Fruit fly (Drosophila melanogaster) whole organism, embryonic: Measurements from ENCODE around the gene Sf3b2.

Experiments
- Adf1 ChIP-seq: fragments of 200-800 bp; sonication (Bioruptor generic); IDR thresholded peaks from 2 replicates; pipeline ENCODE4 v1.3.6; 2022; ENCODE audit warnings: missing biosample characterization, missing genetic modification characterization
- Aef1 ChIP-seq: fragments of 200-800 bp; sonication (Bioruptor generic); IDR thresholded peaks from 3 replicates; pipeline ENCODE4 v1.3.6; 2022; ENCODE audit warnings: missing biosample characterization, missing genetic modification characterization
- Bgb ChIP-seq: fragments of 200-800 bp; sonication (Bioruptor generic); IDR thresholded peaks from 2 replicates; pipeline ENCODE4 v1.3.6; 2022; ENCODE audit warnings: missing biosample characterization, missing genetic modification characterization; ENCODE audit not compliant: partially characterized antibody
- C15 ChIP-seq: fragments of 200-800 bp; sonication (Bioruptor generic); IDR thresholded peaks from 3 replicates; pipeline ENCODE4 v1.3.6; 2022; ENCODE audit warnings: missing biosample characterization, missing genetic modification characterization
- CG14667 ChIP-seq: fragments of 200-800 bp; sonication (Bioruptor generic); IDR thresholded peaks from 2 replicates; pipeline ENCODE4 v1.3.6; 2022; ENCODE audit warnings: missing biosample characterization, missing genetic modification characterization
- CG1603 ChIP-seq: fragments of 200-800 bp; sonication (Bioruptor generic); optimal IDR thresholded peaks from 2 replicates; lab custom pipeline; 2019; ENCODE audit warnings: missing biosample characterization, mild to moderate bottlenecking, missing genetic modification characterization, moderate library complexity
- CG17328 ChIP-seq: fragments of 200-800 bp; sonication (Bioruptor generic); IDR thresholded peaks from 2 replicates; pipeline ENCODE4 v1.3.6; 2022; ENCODE audit warnings: missing biosample characterization, missing genetic modification characterization
- CG18011 ChIP-seq: fragments of 200-800 bp; sonication (Bioruptor generic); optimal IDR thresholded peaks from 2 replicates; lab custom pipeline; 2017; ENCODE audit warnings: missing biosample characterization, missing genetic modification characterization, mild to moderate bottlenecking, moderate library complexity, missing genotype
- CG1832 ChIP-seq: fragments of 200-800 bp; sonication (Bioruptor generic); optimal IDR thresholded peaks from 2 replicates; lab custom pipeline; 2017; ENCODE audit warnings: missing biosample characterization, mild to moderate bottlenecking, missing genetic modification characterization, inconsistent platforms
- CG18599 ChIP-seq: fragments of 200-800 bp; sonication (Bioruptor generic); optimal IDR thresholded peaks from 3 replicates; lab custom pipeline; 2017; ENCODE audit warnings: missing biosample characterization, missing genetic modification characterization, mild to moderate bottlenecking, moderate library complexity, missing genetic modification reagents
- CG2129 ChIP-seq: fragments of 200-800 bp; sonication (Bioruptor generic); IDR thresholded peaks from 2 replicates; pipeline ENCODE4 v1.3.6; 2022; ENCODE audit warnings: missing biosample characterization, missing genetic modification characterization; ENCODE audit not compliant: partially characterized antibody
- CG2202 ChIP-seq: fragments of 200-800 bp; sonication (Bioruptor generic); optimal IDR thresholded peaks from 2 replicates; lab custom pipeline; 2018; ENCODE audit warnings: missing biosample characterization, mild to moderate bottlenecking, missing genetic modification characterization
- CG33213 ChIP-seq: fragments of 200-800 bp; sonication (Bioruptor generic); optimal IDR thresholded peaks from 3 replicates; lab custom pipeline; 2016; ENCODE audit warnings: missing biosample characterization, missing genetic modification characterization
- CG34422 ChIP-seq: fragments of 200-800 bp; sonication (Bioruptor generic); IDR thresholded peaks from 3 replicates; pipeline ENCODE4 v1.3.6; 2022; ENCODE audit warnings: missing biosample characterization, missing genetic modification characterization
- CG3726 ChIP-seq: fragments of 200-800 bp; sonication (Bioruptor generic); IDR thresholded peaks from 3 replicates; pipeline ENCODE4, ENCODE4 v1.3.6; 2022; ENCODE audit warnings: missing biosample characterization, missing genetic modification characterization
- CG4707 ChIP-seq: fragments of 200-800 bp; sonication (Bioruptor generic); optimal IDR thresholded peaks from 2 replicates; lab custom pipeline; 2018; ENCODE audit warnings: missing biosample characterization, mild to moderate bottlenecking, missing genetic modification characterization, moderate library complexity
- CG6689 ChIP-seq: fragments of 200-800 bp; sonication (Bioruptor generic); IDR thresholded peaks from 2 replicates; pipeline ENCODE4 v1.3.6; 2022; ENCODE audit warnings: missing biosample characterization, missing genetic modification characterization
- CG7357 ChIP-seq: fragments of 200-800 bp; sonication (Bioruptor generic); IDR thresholded peaks from 3 replicates; pipeline ENCODE4 v1.3.6; 2022; ENCODE audit warnings: missing biosample characterization, missing genetic modification characterization
- CG7839 ChIP-seq: fragments of 200-800 bp; sonication (Bioruptor generic); optimal IDR thresholded peaks from 3 replicates; lab custom pipeline; 2018; ENCODE audit warnings: missing biosample characterization, mild to moderate bottlenecking, missing genetic modification characterization, moderate library complexity
- CG7963 ChIP-seq: fragments of 200-800 bp; sonication (Bioruptor generic); IDR thresholded peaks from 3 replicates; pipeline ENCODE4 v1.3.6; 2022; ENCODE audit warnings: missing biosample characterization, missing genetic modification characterization; ENCODE audit not compliant: partially characterized antibody
- CG8290 ChIP-seq, 3 experiments: fragments of 200-800 bp; sonication (Bioruptor generic); optimal IDR thresholded peaks; 2 replicates each; lab custom pipeline; 2016 to 2019; ENCODE audit warnings: missing biosample characterization in 3 of 3, missing genetic modification characterization in 3 of 3, mild to moderate bottlenecking in 2 of 3, moderate library complexity in 1 of 3
- CG8478 ChIP-seq: fragments of >200 bp; optimal IDR thresholded peaks from 2 replicates; lab custom pipeline; 2018
- Dip2 ChIP-seq: fragments of 200-800 bp; sonication (Bioruptor generic); IDR thresholded peaks from 2 replicates; pipeline ENCODE4 v1.3.6; 2022; ENCODE audit warnings: missing biosample characterization, missing genetic modification characterization
- Dll ChIP-seq: fragments of 200-800 bp; sonication (Bioruptor generic); IDR thresholded peaks from 4 replicates; pipeline ENCODE4 v1.3.6; 2022; ENCODE audit warnings: missing biosample characterization, missing genetic modification characterization; ENCODE audit not compliant: partially characterized antibody
- Drgx ChIP-seq: fragments of 200-800 bp; sonication (Bioruptor generic); IDR thresholded peaks from 2 replicates; pipeline ENCODE4 v1.3.6; 2022; ENCODE audit warnings: missing biosample characterization, missing genetic modification characterization
- Hmr ChIP-seq: fragments of 200-800 bp; sonication (Bioruptor generic); optimal IDR thresholded peaks from 3 replicates; lab custom pipeline; 2017; ENCODE audit warnings: mild to moderate bottlenecking, missing biosample characterization, missing genetic modification reagents, missing genetic modification characterization
- Hsf ChIP-seq: fragments of 200-800 bp; sonication (Bioruptor generic); optimal IDR thresholded peaks from 3 replicates; lab custom pipeline; 2016; ENCODE audit warnings: missing biosample characterization, missing genetic modification characterization
- Mes4 ChIP-seq: fragments of 200-800 bp; sonication (Bioruptor generic); optimal IDR thresholded peaks from 2 replicates; lab custom pipeline; 2016; ENCODE audit warnings: missing biosample characterization, missing genetic modification characterization
- Nf-YB ChIP-seq: fragments of 200-800 bp; sonication (Bioruptor generic); optimal IDR thresholded peaks from 3 replicates; lab custom pipeline; 2019; ENCODE audit warnings: missing biosample characterization, mild to moderate bottlenecking, missing genetic modification characterization, moderate library complexity
- Sox100B ChIP-seq: fragments of 200-800 bp; sonication (Bioruptor generic); optimal IDR thresholded peaks from 3 replicates; lab custom pipeline; 2018; ENCODE audit warnings: missing biosample characterization, mild to moderate bottlenecking, missing genetic modification characterization
- Spps ChIP-seq: fragments of 200-800 bp; sonication (Bioruptor generic); optimal IDR thresholded peaks from 2 replicates; lab custom pipeline; 2018; ENCODE audit warnings: missing biosample characterization, mild to moderate bottlenecking, missing genetic modification characterization
- Sry-β ChIP-seq: fragments of 200-800 bp; sonication (Bioruptor generic); optimal IDR thresholded peaks from 2 replicates; lab custom pipeline; 2018; ENCODE audit warnings: missing biosample characterization, mild to moderate bottlenecking, missing genetic modification characterization, moderate library complexity
- abd-A ChIP-seq: fragments of 200-800 bp; sonication (Bioruptor generic); optimal IDR thresholded peaks from 3 replicates; lab custom pipeline; 2019; ENCODE audit warnings: missing biosample characterization, mild to moderate bottlenecking, missing genetic modification characterization, moderate library complexity
- al ChIP-seq: fragments of 200-800 bp; sonication (Bioruptor generic); IDR thresholded peaks from 2 replicates; pipeline ENCODE4 v1.3.6; 2022; ENCODE audit warnings: missing biosample characterization, missing genetic modification characterization
- bsh ChIP-seq, 2 experiments: fragments of 200-800 bp; sonication (Bioruptor generic); optimal IDR thresholded peaks; 2 replicates each; lab custom pipeline; 2017 to 2018; ENCODE audit warnings: mild to moderate bottlenecking in 2 of 2, missing biosample characterization in 2 of 2, missing genetic modification characterization in 2 of 2, moderate library complexity in 1 of 2
- cas ChIP-seq: fragments of 200-800 bp; sonication (Bioruptor generic); IDR thresholded peaks from 2 replicates; pipeline ENCODE4 v1.3.6; 2022; ENCODE audit warnings: missing biosample characterization, missing genetic modification characterization
- emc ChIP-seq: fragments of 200-800 bp; sonication (Bioruptor generic); optimal IDR thresholded peaks from 2 replicates; lab custom pipeline; 2016; ENCODE audit warnings: missing biosample characterization, missing genetic modification characterization
- fd64A ChIP-seq: fragments of 200-800 bp; sonication (Bioruptor generic); optimal IDR thresholded peaks from 3 replicates; lab custom pipeline; 2018; ENCODE audit warnings: missing biosample characterization, mild to moderate bottlenecking, missing genetic modification characterization
- insv ChIP-seq, 2 experiments: fragments of 200-800 bp; sonication (Bioruptor generic); optimal IDR thresholded peaks; 3 replicates each; lab custom pipeline; 2016 to 2018; ENCODE audit warnings: missing biosample characterization in 2 of 2, missing genetic modification characterization in 2 of 2
- lab ChIP-seq: fragments of 200-800 bp; sonication (Bioruptor generic); optimal IDR thresholded peaks from 3 replicates; lab custom pipeline; 2017; ENCODE audit warnings: missing biosample characterization, missing genetic modification characterization, mild to moderate bottlenecking, moderate library complexity, missing genetic modification reagents
- lmd ChIP-seq: fragments of 200-800 bp; sonication (Bioruptor generic); IDR thresholded peaks from 2 replicates; pipeline ENCODE4 v1.3.6; 2022; ENCODE audit warnings: missing biosample characterization, missing genetic modification characterization
- org-1 ChIP-seq: fragments of 200-800 bp; sonication (Bioruptor generic); optimal IDR thresholded peaks from 2 replicates; lab custom pipeline; 2017; ENCODE audit warnings: missing biosample characterization, missing genetic modification characterization
- pfk ChIP-seq: fragments of 200-800 bp; sonication (Bioruptor generic); optimal IDR thresholded peaks from 2 replicates; lab custom pipeline; 2018; ENCODE audit warnings: missing biosample characterization, mild to moderate bottlenecking, missing genetic modification characterization, moderate library complexity
- prd ChIP-seq, 3 experiments: fragments of >200 bp in 2 of 3; fragments of 200-800 bp in 1 of 3; sonication (Bioruptor generic) in 1 of 3; optimal IDR thresholded peaks in 2 of 3; IDR thresholded peaks in 1 of 3; 2 replicates in 2 of 3; 3 replicates in 1 of 3; pipeline versions ENCODE4 v1.3.6 to Lab custom; 2017 to 2022; ENCODE audit warnings: missing biosample characterization in 1 of 3, missing genetic modification characterization in 1 of 3
- ro ChIP-seq: fragments of 200-800 bp; sonication (Bioruptor generic); IDR thresholded peaks from 2 replicates; pipeline ENCODE4 v1.3.6; 2022; ENCODE audit warnings: missing biosample characterization, missing genetic modification characterization
- sob ChIP-seq: fragments of 200-800 bp; sonication (Bioruptor generic); IDR thresholded peaks from 2 replicates; pipeline ENCODE4 v1.3.6; 2022; ENCODE audit warnings: missing biosample characterization, missing genetic modification characterization
- vvl ChIP-seq: fragments of 200-800 bp; sonication (Bioruptor generic); IDR thresholded peaks from 2 replicates; pipeline ENCODE4 v1.3.6; 2022; ENCODE audit warnings: missing biosample characterization, missing genetic modification characterization
- wor ChIP-seq: fragments of 200-800 bp; sonication (Bioruptor generic); IDR thresholded peaks from 2 replicates; pipeline ENCODE4 v1.3.6; 2022; ENCODE audit warnings: missing biosample characterization, missing genetic modification characterization

Sf3b2 gene

DNA sequence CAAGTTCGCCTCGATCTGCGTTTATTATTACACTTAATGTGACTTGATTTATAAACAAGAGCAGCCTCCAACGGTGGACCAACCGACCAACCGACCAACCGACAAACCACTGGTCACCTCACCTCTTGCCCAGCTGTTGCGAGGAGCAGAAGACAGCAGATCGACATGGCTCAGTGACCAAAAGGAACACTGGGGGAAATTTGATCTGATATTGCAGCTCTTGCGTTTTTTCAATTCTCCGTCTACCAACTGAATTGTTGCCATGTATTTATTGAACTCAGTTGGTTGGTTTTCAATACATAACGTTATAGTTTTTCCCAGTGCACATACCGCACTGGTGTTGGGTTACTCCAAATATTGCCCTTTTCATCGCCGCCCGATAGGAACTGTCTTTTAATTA is 24.4 kb downstream of the Sf3b2 start (continued):
- TF ChIP-seq Hmr (GFP tag; lab: Kevin White, UChicago) (no peak), CG33213 (GFP tag; lab: Kevin White, UChicago) (no peak), CG4707 (GFP tag; lab: Kevin White, UChicago) (no peak), abd-A (tag; lab: Kevin White, UChicago) (no peak), CG1832 (no peak)

DNA sequence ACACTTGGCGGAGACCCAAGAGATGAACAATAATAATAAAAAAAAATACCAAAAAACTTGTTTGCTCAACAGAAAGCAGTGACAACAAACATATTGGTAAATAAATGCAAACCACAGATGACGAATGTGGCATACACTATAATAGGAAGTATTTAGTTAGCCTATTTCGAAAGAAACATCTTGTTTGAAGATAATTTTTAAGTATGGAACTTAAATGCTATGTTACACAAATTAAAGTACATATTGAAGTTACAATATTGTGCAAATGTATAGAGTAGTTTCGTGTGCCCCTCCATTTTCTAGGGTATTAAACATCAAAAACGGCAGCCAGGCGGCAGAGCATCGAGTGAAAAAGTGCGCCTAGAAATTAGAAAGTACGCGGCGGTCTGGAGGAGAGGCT is 25.6 kb downstream of the Sf3b2 start:
- TF ChIP-seq Dll (GFP tag; lab: Robert Waterston, UW) (no peak), C15 (GFP tag; lab: Robert Waterston, UW) (no peak), pfk (GFP tag; lab: Kevin White, UChicago) (no peak), CG3726 (GFP tag; lab: Robert Waterston, UW) (no peak), Bgb (GFP tag; lab: Robert Waterston, UW) (no peak), Nf-YB (GFP tag; lab: Kevin White, UChicago) (peak; percentile 30), lmd (peak; percentile 54), bsh (GFP tag; optimal IDR thresholded peaks at IDR 0.05; lab: Kevin White, UChicago) (peak in 1 of 2 experiments; percentile 61), Sox100B (peak; percentile 75), CG7963 (GFP tag; lab: Robert Waterston, UW) (no peak), CG1603 (tag; lab: Kevin White, UChicago) (peak; percentile 76), Hsf (GFP tag; lab: Kevin White, UChicago) (no peak), wor (GFP tag; lab: Robert Waterston, UW) (peak; percentile 49), sob (GFP tag; lab: Robert Waterston, UW) (no peak), Aef1 (GFP tag; lab: Robert Waterston, UW) (0 out of 3 replicates have a peak, but pooled peaks have one; percentile 29), Mes4 (no peak), CG2202 (peak; percentile 4), prd (optimal IDR thresholded peaks at IDR 0.05; lab: Kevin White, UChicago) (no peak), prd (GFP tag; IDR thresholded peaks at IDR 0.05; lab: Robert Waterston, UW) (peak; percentile 47; the same call in 2 of the 3 replicates), CG8478 (lab: Kevin White, UChicago) (no peak), vvl (GFP tag; lab: Robert Waterston, UW) (peak; percentile 69), CG18599 (GFP tag; lab: Kevin White, UChicago) (peak; percentile 41), Adf1 (GFP tag; lab: Robert Waterston, UW) (no peak), fd64A (GFP tag; lab: Kevin White, UChicago) (peak; percentile 52), CG7839 (tag; lab: Kevin White, UChicago) (peak; percentile 54), CG18011 (GFP tag; lab: Kevin White, UChicago) (no peak), Spps (tag; lab: Kevin White, UChicago) (no peak), org-1 (GFP tag; lab: Kevin White, UChicago) (peak; percentile 8), CG7357 (GFP tag; lab: Robert Waterston, UW) (no peak), Drgx (GFP tag; lab: Robert Waterston, UW) (peak; percentile 76), ro (GFP tag; lab: Robert Waterston, UW) (no peak), CG14667 (no peak), lab (GFP tag; lab: Kevin White, UChicago) (peak; percentile 51), CG2129 (GFP tag; lab: Robert Waterston, UW) (no peak), CG6689 (GFP tag; lab: Robert Waterston, UW) (peak; percentile 38; the same call in 1 of the 2 replicates), CG8290 (GFP tag; optimal IDR thresholded peaks at IDR 0.05; lab: Kevin White, UChicago) (no peak), CG8290 (tag; optimal IDR thresholded peaks at IDR 0.05; lab: Kevin White, UChicago) (peak in 1 of 2 experiments; percentile 61), insv (GFP tag; optimal IDR thresholded peaks at IDR 0.05; lab: Kevin White, UChicago) (no peak), Sry-β (no peak), CG17328 (peak; percentile 38; the same call in 1 of the 2 replicates), emc (no peak), CG34422 (no peak), Dip2 (GFP tag; lab: Robert Waterston, UW) (no peak), cas (GFP tag; lab: Robert Waterston, UW) (no peak), al (GFP tag; lab: Robert Waterston, UW) (no peak)
